Worm (Caenorhabditis elegans) whole organism, midembryonic: ENCODE measurements around the gene srw-62.

ENCODE experiments used
- T22C8.4 ChIP-seq: fragments of 200-800 bp; sonication (Bioruptor generic); IDR thresholded peaks from 2 replicates; pipeline ENCODE4 v1.3.6; 2022; ENCODE audit warnings: missing genetic modification characterization, missing compliant biosample characterization
- cog-1 ChIP-seq: sonication (generic microtip); optimal IDR thresholded peaks from 2 replicates; lab custom pipeline; 2016; ENCODE audit warnings: missing genetic modification characterization, missing compliant biosample characterization
- flt-1 ChIP-seq: fragments of 200-800 bp; sonication (Bioruptor generic); IDR thresholded peaks from 2 replicates; pipeline ENCODE4 v1.3.6; 2022; ENCODE audit warnings: missing genetic modification characterization, missing compliant biosample characterization
- klf-2 ChIP-seq: fragments of 200-800 bp; sonication (Bioruptor generic); conservative IDR thresholded peaks from 2 replicates; pipeline ENCODE4 v1.3.6; 2022; ENCODE audit warnings: missing genetic modification reagents, missing genetic modification characterization, missing compliant biosample characterization
- med-1 ChIP-seq: sonication (generic microtip); optimal IDR thresholded peaks from 2 replicates; lab custom pipeline; 2017; ENCODE audit warnings: missing genetic modification characterization, mild to moderate bottlenecking, missing compliant biosample characterization, antibody characterized with exemption, missing genetic modification reagents; ENCODE audit not compliant: insufficient read depth
- ref-1 ChIP-seq: fragments of 200-800 bp; sonication (Bioruptor generic); conservative IDR thresholded peaks from 2 replicates; pipeline ENCODE4 v1.3.6; 2022; ENCODE audit warnings: missing genetic modification reagents, missing genetic modification characterization, missing compliant biosample characterization
- tab-1 ChIP-seq: fragments of 200-800 bp; sonication (Bioruptor generic); IDR thresholded peaks from 2 replicates; pipeline ENCODE4 v1.3.6; 2022; ENCODE audit warnings: missing genetic modification characterization, missing compliant biosample characterization
- ztf-23 ChIP-seq: fragments of 200-800 bp; sonication (Bioruptor generic); IDR thresholded peaks from 2 replicates; pipeline ENCODE4 v1.3.6; 2022; ENCODE audit warnings: missing genetic modification reagents, missing genetic modification characterization, missing compliant biosample characterization
- ztf-29 ChIP-seq: fragments of 200-800 bp; sonication (Bioruptor generic); IDR thresholded peaks from 2 replicates; pipeline ENCODE4 v1.3.6; 2022; ENCODE audit warnings: missing genetic modification reagents, missing genetic modification characterization, missing compliant biosample characterization

The srw-62 gene

ce11 chrII:7855619-7856018 is 30.4 kb downstream of the srw-62 start, which contains the start of gene mdmh-35:
Gene mdmh-35, minus strand, starts transcription at chrII:7855719.
- no peak for TF ChIP-seq klf-2 (GFP tag; lab: Robert Waterston, UW)
- TF ChIP-seq ztf-29 (GFP tag; lab: Robert Waterston, UW): no peak
- TF ChIP-seq tab-1 (GFP tag; lab: Robert Waterston, UW): no peak
- TF ChIP-seq T22C8.4: no peak
- TF ChIP-seq ztf-23: no peak
- no peak for TF ChIP-seq ref-1 (GFP tag; lab: Robert Waterston, UW)
- TF ChIP-seq med-1: no peak
- no peak for TF ChIP-seq flt-1 (GFP tag; lab: Robert Waterston, UW)
- no peak for TF ChIP-seq cog-1 (tag; lab: Kevin White, UChicago)

- TF ChIP-seq tab-1 (GFP tag; lab: Robert Waterston, UW) (no peak), cog-1 (tag; lab: Kevin White, UChicago) (peak; percentile 22), flt-1 (GFP tag; lab: Robert Waterston, UW) (peak; percentile 48; the same call in 1 of the 2 replicates), T22C8.4 (no peak), ztf-23 (0 out of 2 replicates have a peak, but pooled peaks have one; percentile 35)
Measured at ce11 chrII:7857485-7858010, 32.3 kb downstream of the srw-62 start, which contains the start of the genes cec-3 and T09A5.15. Gene cec-3, minus strand, starts transcription at chrII:7857600. Gene T09A5.15, plus strand, starts transcription at chrII:7857960.

- TF ChIP-seq med-1 (no peak), T22C8.4 (no peak), klf-2 (GFP tag; lab: Robert Waterston, UW) (no peak), ztf-23 (no peak), tab-1 (GFP tag; lab: Robert Waterston, UW) (no peak), cog-1 (tag; lab: Kevin White, UChicago) (no peak), ref-1 (GFP tag; lab: Robert Waterston, UW) (no peak)
Measured at ce11 chrII:7858101-7858500, 32.9 kb downstream of the srw-62 start, which contains the start of gene sds-22. Gene sds-22, plus strand, starts transcription at chrII:7858401.

- TF ChIP-seq ref-1 (GFP tag; lab: Robert Waterston, UW): no peak
- peak; percentile 36 for TF ChIP-seq cog-1 (tag; lab: Kevin White, UChicago)
- no peak for TF ChIP-seq tab-1 (GFP tag; lab: Robert Waterston, UW)
- TF ChIP-seq klf-2 (GFP tag; lab: Robert Waterston, UW): 0 out of 2 replicates have a peak, but pooled peaks have one; percentile 47
Measured at ce11 chrII:7860221-7860928, 35.2 kb downstream of the srw-62 start, which contains the start of gene lin-5. Gene lin-5, plus strand, starts transcription at chrII:7860574.

- TF ChIP-seq ztf-29 (GFP tag; lab: Robert Waterston, UW): no peak
- no peak for TF ChIP-seq T22C8.4
- no peak for TF ChIP-seq tab-1 (GFP tag; lab: Robert Waterston, UW)
- TF ChIP-seq ztf-23: no peak
- TF ChIP-seq flt-1 (GFP tag; lab: Robert Waterston, UW): no peak
- no peak for TF ChIP-seq klf-2 (GFP tag; lab: Robert Waterston, UW)
- no peak for TF ChIP-seq ref-1 (GFP tag; lab: Robert Waterston, UW)
- TF ChIP-seq med-1: no peak
- TF ChIP-seq cog-1 (tag; lab: Kevin White, UChicago): no peak
Measured at ce11 chrII:7863480-7864125, 38.4 kb downstream of the srw-62 start.

ce11 chrII:7864207-7864606 is 39.0 kb downstream of the srw-62 start, which contains the start of gene ostb-1:
Gene ostb-1, plus strand, starts transcription at chrII:7864507.
- TF ChIP-seq tab-1 (GFP tag; lab: Robert Waterston, UW) (no peak), ztf-23 (no peak), med-1 (no peak), cog-1 (tag; lab: Kevin White, UChicago) (no peak), flt-1 (GFP tag; lab: Robert Waterston, UW) (no peak), klf-2 (GFP tag; lab: Robert Waterston, UW) (no peak), ztf-29 (GFP tag; lab: Robert Waterston, UW) (no peak), T22C8.4 (no peak), ref-1 (GFP tag; lab: Robert Waterston, UW) (no peak)

ce11 chrII:7864892-7865291 is 39.7 kb downstream of the srw-62 start:
- no peak for TF ChIP-seq tab-1 (GFP tag; lab: Robert Waterston, UW)
- no peak for TF ChIP-seq ztf-29 (GFP tag; lab: Robert Waterston, UW)
- TF ChIP-seq med-1: no peak
- no peak for TF ChIP-seq klf-2 (GFP tag; lab: Robert Waterston, UW)
- no peak for TF ChIP-seq T22C8.4
- TF ChIP-seq flt-1 (GFP tag; lab: Robert Waterston, UW): no peak
- TF ChIP-seq ztf-23: no peak
- TF ChIP-seq ref-1 (GFP tag; lab: Robert Waterston, UW): no peak
- TF ChIP-seq cog-1 (tag; lab: Kevin White, UChicago): no peak

ce11 chrII:7866081-7866480 is 40.9 kb downstream of the srw-62 start:
- TF ChIP-seq ztf-23 (no peak), ref-1 (GFP tag; lab: Robert Waterston, UW) (no peak), cog-1 (tag; lab: Kevin White, UChicago) (no peak), klf-2 (GFP tag; lab: Robert Waterston, UW) (no peak), T22C8.4 (no peak), tab-1 (GFP tag; lab: Robert Waterston, UW) (no peak), med-1 (no peak), ztf-29 (GFP tag; lab: Robert Waterston, UW) (no peak), flt-1 (GFP tag; lab: Robert Waterston, UW) (no peak)

ce11 chrII:7870062-7870461 is 44.9 kb downstream of the srw-62 start, which contains the start of gene ztf-17:
Gene ztf-17, minus strand, starts transcription at chrII:7870162.
- TF ChIP-seq ztf-23 (no peak), cog-1 (tag; lab: Kevin White, UChicago) (no peak), med-1 (no peak), flt-1 (GFP tag; lab: Robert Waterston, UW) (no peak), klf-2 (GFP tag; lab: Robert Waterston, UW) (no peak), T22C8.4 (no peak), ref-1 (GFP tag; lab: Robert Waterston, UW) (no peak), ztf-29 (GFP tag; lab: Robert Waterston, UW) (no peak), tab-1 (GFP tag; lab: Robert Waterston, UW) (no peak)
